Fruit fly (Drosophila melanogaster): ENCODE data around the gene CG5011.
A peak's percentile ranks its signal among the peaks of the same experiment; 100 is the strongest.

The CG5011 gene

DNA sequence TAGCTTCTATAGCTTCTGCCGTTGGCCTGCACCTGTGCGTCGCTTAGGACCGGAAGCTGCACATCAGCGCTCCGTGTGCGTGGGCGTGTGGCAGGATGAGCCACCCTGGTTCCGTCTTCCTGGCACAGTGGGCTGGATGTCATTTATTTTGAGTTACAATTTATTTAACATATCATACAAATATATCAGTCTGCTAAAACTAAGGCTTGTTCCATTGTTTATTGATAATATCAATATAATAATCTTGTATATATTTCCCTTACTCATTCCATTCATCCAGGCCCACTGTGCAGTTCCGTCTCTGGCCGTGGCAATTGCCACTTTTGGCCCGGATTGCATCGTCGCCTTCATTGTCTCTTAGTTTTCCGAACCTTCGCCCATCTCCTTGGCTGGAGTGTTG, 14.0 kb downstream of the CG5011 start (continued):
- TF ChIP-seq Dll (GFP tag; IDR thresholded peaks at IDR 0.05; ENCODE audit: partially characterized antibody) (no peak), bigmax (GFP tag; optimal IDR thresholded peaks at IDR 0.05) (no peak), E2f1 (GFP tag; IDR thresholded peaks at IDR 0.05) (peak; percentile 50; the same call in 1 of the 2 replicates), Ada2b (GFP tag; IDR thresholded peaks at IDR 0.05) (peak; percentile 61), pfk (GFP tag; optimal IDR thresholded peaks at IDR 0.05) (no peak), CG10147 (GFP tag; optimal IDR thresholded peaks at IDR 0.05) (no peak), tup (GFP tag; optimal IDR thresholded peaks at IDR 0.05) (no peak), HLH54F (GFP tag; optimal IDR thresholded peaks at IDR 0.05) (no peak), Jarid2 (GFP tag; optimal IDR thresholded peaks at IDR 0.05) (no peak), NC2β (GFP tag; optimal IDR thresholded peaks at IDR 0.05) (no peak), CG2678 (tag; optimal IDR thresholded peaks at IDR 0.05) (peak; percentile 61), CG10366 (GFP tag; IDR thresholded peaks at IDR 0.05) (peak; percentile 46; the same call in 1 of the 2 replicates), ssp (GFP tag; IDR thresholded peaks at IDR 0.05) (peak; percentile 32; the same call in 1 of the 2 replicates), fd102C (GFP tag; optimal IDR thresholded peaks at IDR 0.05) (no peak), NC2α (GFP tag; optimal IDR thresholded peaks at IDR 0.05) (no peak), CG2202 (tag; optimal IDR thresholded peaks at IDR 0.05) (no peak), Oaz (GFP tag; IDR thresholded peaks at IDR 0.05) (no peak; the same call in 1 of the 2 replicates), CG17359 (tag; optimal IDR thresholded peaks at IDR 0.05) (peak; percentile 41), CG3163 (GFP tag; optimal IDR thresholded peaks at IDR 0.05) (no peak), CG17912 (GFP tag; optimal IDR thresholded peaks at IDR 0.05) (no peak), dm (GFP tag; optimal IDR thresholded peaks at IDR 0.05) (no peak), CG2120 (GFP tag; optimal IDR thresholded peaks at IDR 0.05) (peak; percentile 39), CG1024 (GFP tag; IDR thresholded peaks at IDR 0.05) (peak; percentile 57), dmrt99B (tag; optimal IDR thresholded peaks at IDR 0.05) (peak; percentile 55), Hand (GFP tag; optimal IDR thresholded peaks at IDR 0.05) (peak; percentile 14), wdn (GFP tag; IDR thresholded peaks at IDR 0.05) (0 out of 2 replicates have a peak, but pooled peaks have one; percentile 25), ato (GFP tag; IDR thresholded peaks at IDR 0.05; ENCODE audit: partially characterized antibody) (no peak), Ptx1 (GFP tag; IDR thresholded peaks at IDR 0.05) (peak; percentile 59), CG14441 (GFP tag; IDR thresholded peaks at IDR 0.05) (peak; percentile 58), CG3995 (GFP tag; optimal IDR thresholded peaks at IDR 0.05) (no peak), CG7839 (tag; optimal IDR thresholded peaks at IDR 0.05) (peak; percentile 57), Ets97D (GFP tag; optimal IDR thresholded peaks at IDR 0.05) (no peak), kni (GFP tag; optimal IDR thresholded peaks at IDR 0.05) (no peak), Sry-β (GFP tag; optimal IDR thresholded peaks at IDR 0.05) (no peak), CG7963 (GFP tag; IDR thresholded peaks at IDR 0.05; ENCODE audit: partially characterized antibody) (no peak), Mes4 (GFP tag; optimal IDR thresholded peaks at IDR 0.05) (no peak), CG7357 (GFP tag; IDR thresholded peaks at IDR 0.05) (no peak), gsb (GFP tag; IDR thresholded peaks at IDR 0.05) (no peak), HmgZ (tag; optimal IDR thresholded peaks at IDR 0.05) (peak; percentile 10), mirr (GFP tag; optimal IDR thresholded peaks at IDR 0.05) (no peak), sqz (GFP tag; optimal IDR thresholded peaks at IDR 0.05) (no peak), lov (optimal IDR thresholded peaks at IDR 0.05) (no peak), lov (GFP tag; IDR thresholded peaks at IDR 0.05) (no peak), CG33213 (GFP tag; optimal IDR thresholded peaks at IDR 0.05) (no peak), CG7786 (GFP tag; optimal IDR thresholded peaks at IDR 0.05) (no peak), grau (tag; optimal IDR thresholded peaks at IDR 0.05) (peak; percentile 41), Awh (GFP tag; IDR thresholded peaks at IDR 0.05) (peak; percentile 33; the same call in 1 of the 2 replicates), MTF-1 (GFP tag; optimal IDR thresholded peaks at IDR 0.05; ENCODE audit: borderline replicate concordance) (no peak), CG6175 (GFP tag; IDR thresholded peaks at IDR 0.05) (no peak), CG11723 (GFP tag; optimal IDR thresholded peaks at IDR 0.05) (no peak), nmo (GFP tag; optimal IDR thresholded peaks at IDR 0.05) (peak; percentile 45)

Data from whole organism, embryonic.